Worm (Caenorhabditis elegans): ENCODE data around the gene saeg-1.

Gene saeg-1

DNA sequence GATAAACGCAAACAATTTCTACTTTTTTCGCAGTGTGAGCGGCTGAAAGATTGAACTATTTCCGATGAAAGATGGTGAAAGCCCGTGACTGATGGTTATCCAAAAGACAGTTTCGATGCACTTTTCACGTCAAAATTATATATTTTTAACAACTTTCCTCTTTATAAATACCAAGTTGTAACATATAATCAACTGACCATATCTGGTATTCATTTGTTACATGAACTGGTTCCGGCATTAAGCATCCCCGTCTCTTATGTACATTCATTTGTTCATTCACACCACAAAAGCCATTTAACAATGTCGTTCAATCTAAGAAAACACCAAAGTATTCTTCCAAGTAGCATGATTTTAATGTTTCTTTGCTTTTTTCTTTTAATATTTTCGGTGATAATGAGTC lies 18.0 kb upstream of the saeg-1 start, which contains the start of gene F32D8.2:
F32D8.2 (plus strand) TSS at position 301 of the 400 bp plus-strand sequence.
- TF ChIP-seq pqm-1 (tag; optimal IDR thresholded peaks at IDR 0.05) (no peak), unc-86 (tag; optimal IDR thresholded peaks at IDR 0.05) (no peak), C08G9.2 (tag; optimal IDR thresholded peaks at IDR 0.05) (no peak), unc-42 (tag; optimal IDR thresholded peaks at IDR 0.05) (no peak), ttx-3 (tag; optimal IDR thresholded peaks at IDR 0.05) (no peak), elt-4 (tag; optimal IDR thresholded peaks at IDR 0.05) (no peak), npax-4 (tag; optimal IDR thresholded peaks at IDR 0.05) (no peak), ceh-45 (GFP tag; IDR thresholded peaks at IDR 0.05) (no peak), pha-4 (tag; optimal IDR thresholded peaks at IDR 0.05) (no peak), hlh-13 (GFP tag; optimal IDR thresholded peaks at IDR 0.05) (no peak), hlh-30 (tag; optimal IDR thresholded peaks at IDR 0.05; ENCODE audit: insufficient read depth) (no peak), ceh-19 (GFP tag; optimal IDR thresholded peaks at IDR 0.05) (no peak), C38D4.7 (GFP tag; optimal IDR thresholded peaks at IDR 0.05) (no peak), K02D7.2 (tag; optimal IDR thresholded peaks at IDR 0.05) (no peak), pax-1 (tag; optimal IDR thresholded peaks at IDR 0.05) (no peak), unc-55 (GFP tag; optimal IDR thresholded peaks at IDR 0.05) (no peak)

DNA sequence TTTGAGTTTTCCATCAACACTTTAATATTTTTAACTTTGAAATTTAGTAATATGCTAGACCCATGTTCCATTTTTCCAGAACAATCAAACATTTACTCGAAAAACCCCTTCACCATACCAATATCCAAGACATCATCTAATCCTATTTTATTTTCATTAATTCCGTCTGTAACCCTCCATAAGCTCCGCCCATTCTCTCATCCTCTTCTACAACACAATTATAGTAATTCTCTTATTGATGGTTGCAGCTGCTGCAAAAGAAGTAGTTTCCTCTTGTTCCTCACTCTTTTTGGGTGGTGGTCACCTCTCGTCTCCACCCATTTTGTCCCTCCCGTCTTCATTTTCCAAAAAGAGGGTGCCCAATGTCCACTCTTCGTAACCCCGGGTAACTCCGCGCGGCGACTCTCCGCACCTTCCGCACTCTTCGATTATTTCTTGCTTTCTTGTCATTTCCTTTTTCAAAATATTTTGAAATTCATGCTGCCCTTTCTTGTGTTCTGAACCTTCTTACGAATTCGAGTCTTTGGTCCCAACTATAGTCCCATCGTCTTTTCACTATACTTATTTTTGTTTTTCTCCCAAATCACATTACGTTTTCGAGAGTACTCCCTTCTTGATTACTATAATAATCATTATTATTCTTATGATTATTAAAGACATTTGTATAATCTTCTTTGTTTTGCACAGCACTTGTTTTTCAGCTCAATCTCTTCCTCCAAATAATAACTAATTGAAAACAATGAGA lies 14.8 kb upstream of the saeg-1 start, which contains the start of gene F32D8.1:
F32D8.1 (plus strand) TSS at position 695 of the 745 bp plus-strand sequence.
- no peak for TF ChIP-seq ceh-22 (tag; optimal IDR thresholded peaks at IDR 0.05)
- TF ChIP-seq unc-42 (tag; optimal IDR thresholded peaks at IDR 0.05) = peak; percentile 85
- peak; percentile 26 for TF ChIP-seq ceh-31 (tag; optimal IDR thresholded peaks at IDR 0.05)

DNA sequence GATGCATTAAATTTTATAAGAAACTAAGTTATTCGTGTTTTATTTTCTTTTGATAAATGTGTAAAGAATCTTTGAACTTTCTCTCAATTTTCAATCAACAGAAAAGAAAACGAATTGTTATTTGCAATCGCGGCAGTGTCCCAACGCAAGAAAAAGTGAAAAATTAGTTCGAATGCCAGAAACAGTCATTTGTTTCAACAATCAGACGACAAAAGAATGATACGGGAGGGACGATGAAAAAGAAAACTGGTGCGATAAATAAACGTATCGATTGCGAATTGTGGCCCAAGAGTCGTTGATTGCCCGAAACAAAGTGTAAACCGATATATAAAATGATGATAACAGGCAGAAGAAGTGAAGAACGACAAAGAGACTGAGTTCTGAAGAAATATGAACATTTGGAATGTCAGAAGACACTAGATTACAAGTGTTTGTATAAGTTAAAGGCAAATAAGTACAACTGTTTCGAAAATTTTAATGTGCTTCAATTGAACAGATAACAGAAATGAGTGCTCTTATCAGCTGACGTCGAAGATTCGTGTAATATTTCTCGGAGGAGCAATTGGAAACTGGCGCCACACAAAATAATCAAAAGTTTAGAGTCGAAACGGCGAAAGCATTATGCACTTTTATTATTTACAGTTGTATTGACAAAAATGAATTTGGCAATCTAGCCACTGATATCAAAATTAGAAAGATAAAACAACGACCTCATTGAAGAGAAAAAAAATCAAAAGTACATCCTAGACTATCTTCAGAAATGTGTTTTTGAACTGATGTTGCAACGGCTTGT lies 12.5 kb upstream of the saeg-1 start:
- TF ChIP-seq ceh-14 (tag; optimal IDR thresholded peaks at IDR 0.05) = no peak
- TF ChIP-seq K02D7.2 (tag; optimal IDR thresholded peaks at IDR 0.05) = no peak
- TF ChIP-seq ama-1 (optimal IDR thresholded peaks at IDR 0.05) = no peak
- TF ChIP-seq ceh-48 (tag; optimal IDR thresholded peaks at IDR 0.05) = no peak
- TF ChIP-seq pha-2 (tag; optimal IDR thresholded peaks at IDR 0.05) = no peak
- TF ChIP-seq ceh-6 (GFP tag; optimal IDR thresholded peaks at IDR 0.05) = no peak
- TF ChIP-seq sox-2 (GFP tag; IDR thresholded peaks at IDR 0.05) = no peak
- TF ChIP-seq elt-2 (tag; optimal IDR thresholded peaks at IDR 0.05) = peak; percentile 76
- TF ChIP-seq ceh-19 (GFP tag; optimal IDR thresholded peaks at IDR 0.05) = no peak

DNA sequence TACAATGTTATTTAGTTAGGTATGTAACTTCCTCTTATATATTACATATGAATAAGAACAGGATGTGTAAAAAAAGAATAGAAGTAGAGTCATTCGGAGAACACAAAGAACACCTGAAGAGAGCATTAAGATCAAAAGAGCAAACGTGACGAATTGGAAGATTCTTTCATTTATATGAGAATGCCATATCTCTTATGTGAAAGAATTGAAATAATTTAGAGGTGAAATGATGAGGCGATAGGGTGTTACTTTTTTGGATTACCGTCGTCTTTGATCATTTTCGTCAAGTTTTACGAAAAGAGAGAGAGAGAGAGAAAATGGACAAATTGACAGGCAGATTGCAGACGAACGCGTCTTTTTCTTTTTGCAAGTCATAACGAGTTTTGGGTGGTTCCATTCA lies 11.0 kb upstream of the saeg-1 start:
- no peak for TF ChIP-seq elt-4 (tag; optimal IDR thresholded peaks at IDR 0.05)
- TF ChIP-seq odd-2 (tag; optimal IDR thresholded peaks at IDR 0.05) = no peak
- TF ChIP-seq eyg-1 (tag; optimal IDR thresholded peaks at IDR 0.05) = no peak
- no peak for TF ChIP-seq sdc-2 (tag; optimal IDR thresholded peaks at IDR 0.05)
- TF ChIP-seq pat-9 (tag; optimal IDR thresholded peaks at IDR 0.05) = no peak
- no peak for TF ChIP-seq ceh-24 (tag; optimal IDR thresholded peaks at IDR 0.05)
- TF ChIP-seq ceh-9 (tag; optimal IDR thresholded peaks at IDR 0.05) = no peak
- TF ChIP-seq pha-2 (tag; optimal IDR thresholded peaks at IDR 0.05) = no peak
- TF ChIP-seq sox-2 (GFP tag; IDR thresholded peaks at IDR 0.05) = no peak
- TF ChIP-seq lin-11 (tag; optimal IDR thresholded peaks at IDR 0.05) = no peak
- TF ChIP-seq ets-4 (tag; optimal IDR thresholded peaks at IDR 0.05) = no peak
- no peak for TF ChIP-seq syd-9 (tag; optimal IDR thresholded peaks at IDR 0.05)
- TF ChIP-seq unc-55 (GFP tag; optimal IDR thresholded peaks at IDR 0.05) = no peak

Data from whole organism, late embryonic.